Worm (Caenorhabditis elegans): ENCODE results near the gene D2007.1.

ce11 chrIII:8161238-8161637 is 6.0 kb downstream of the D2007.1 start, which contains the start of gene inpp-5K:
- TF ChIP-seq sptf-1 (tag; optimal IDR thresholded peaks at IDR 0.05) (no peak), unc-30 (tag; optimal IDR thresholded peaks at IDR 0.05) (no peak), pqm-1 (tag; optimal IDR thresholded peaks at IDR 0.05) (no peak), ama-1 (optimal IDR thresholded peaks at IDR 0.05) (no peak), pag-3 (tag; optimal IDR thresholded peaks at IDR 0.05; ENCODE audit: borderline replicate concordance, insufficient read depth) (no peak), fkh-10 (GFP tag; optimal IDR thresholded peaks at IDR 0.05) (no peak), ceh-90 (tag; optimal IDR thresholded peaks at IDR 0.05) (no peak), nhr-237 (tag; optimal IDR thresholded peaks at IDR 0.05) (no peak), ceh-8 (GFP tag; optimal IDR thresholded peaks at IDR 0.05) (no peak), snpc-4 (tag; optimal IDR thresholded peaks at IDR 0.05) (no peak), unc-62 (GFP tag; optimal IDR thresholded peaks at IDR 0.05) (no peak), alr-1 (tag; optimal IDR thresholded peaks at IDR 0.05; ENCODE audit: borderline replicate concordance) (no peak)

Data from whole organism, L1 larva.